Fruit fly (Drosophila melanogaster): ENCODE data around the gene Trs33.
A peak's percentile ranks its signal among the peaks of the same experiment; 100 is the strongest.

Gene Trs33

dm6 chr3R:15371833-15372232 lies 21.0 kb upstream of the Trs33 start, which contains the start of the genes Ccm3 and CG6136 (continued):
- TF ChIP-seq CG12391 (tag; optimal IDR thresholded peaks at IDR 0.05) (peak; percentile 16), Stat92E (GFP tag; optimal IDR thresholded peaks at IDR 0.05) (no peak), sr (GFP tag; IDR thresholded peaks at IDR 0.05) (no peak), CG9215 (GFP tag; IDR thresholded peaks at IDR 0.05) (no peak), en (GFP tag; optimal IDR thresholded peaks at IDR 0.05) (no peak), CG11723 (GFP tag; optimal IDR thresholded peaks at IDR 0.05) (no peak), CG15514 (GFP tag; optimal IDR thresholded peaks at IDR 0.05) (peak; percentile 79), sisA (GFP tag; IDR thresholded peaks at IDR 0.05) (0 out of 2 replicates have a peak, but pooled peaks have one; percentile 12), CG6765 (GFP tag; optimal IDR thresholded peaks at IDR 0.05) (peak; percentile 52), unpg (GFP tag; optimal IDR thresholded peaks at IDR 0.05) (peak; percentile 36), br (optimal IDR thresholded peaks at IDR 0.05) (no peak), CG1024 (GFP tag; IDR thresholded peaks at IDR 0.05) (no peak), vvl (GFP tag; IDR thresholded peaks at IDR 0.05) (peak; percentile 91), CHES-1-like (GFP tag; optimal IDR thresholded peaks at IDR 0.05) (peak; percentile 81), vfl (GFP tag; optimal IDR thresholded peaks at IDR 0.05) (peak; percentile 36), Mad (GFP tag; optimal IDR thresholded peaks at IDR 0.05) (no peak), otp (GFP tag; IDR thresholded peaks at IDR 0.05) (no peak), gsb (GFP tag; IDR thresholded peaks at IDR 0.05) (0 out of 2 replicates have a peak, but pooled peaks have one; percentile 30), bsh (GFP tag; optimal IDR thresholded peaks at IDR 0.05) (no peak), odd (GFP tag; optimal IDR thresholded peaks at IDR 0.05) (peak; percentile 13), stc (GFP tag; IDR thresholded peaks at IDR 0.05) (no peak), CG8944 (GFP tag; optimal IDR thresholded peaks at IDR 0.05) (no peak), CG16813 (GFP tag; IDR thresholded peaks at IDR 0.05; ENCODE audit: partially characterized antibody) (peak; percentile 88), mld (GFP tag; IDR thresholded peaks at IDR 0.05; ENCODE audit: partially characterized antibody) (peak; percentile 87), CG5953 (GFP tag; IDR thresholded peaks at IDR 0.05) (no peak), slp2 (GFP tag; optimal IDR thresholded peaks at IDR 0.05) (no peak), hth (optimal IDR thresholded peaks at IDR 0.05) (no peak), slou (GFP tag; optimal IDR thresholded peaks at IDR 0.05) (no peak), CG32532 (GFP tag; IDR thresholded peaks at IDR 0.05) (peak; percentile 62), gfzf (GFP tag; optimal IDR thresholded peaks at IDR 0.05) (no peak), CG8765 (GFP tag; IDR thresholded peaks at IDR 0.05) (no peak), sob (GFP tag; IDR thresholded peaks at IDR 0.05) (peak; percentile 84), Dip3 (GFP tag; optimal IDR thresholded peaks at IDR 0.05) (peak; percentile 36), CG7271 (tag; optimal IDR thresholded peaks at IDR 0.05) (peak; percentile 6), CG1832 (GFP tag; optimal IDR thresholded peaks at IDR 0.05) (no peak), row (GFP tag; IDR thresholded peaks at IDR 0.05) (peak; percentile 17; the same call in 1 of the 3 replicates), C15 (GFP tag; IDR thresholded peaks at IDR 0.05) (no peak), Rfx (GFP tag; IDR thresholded peaks at IDR 0.05) (peak; percentile 86), Gug (GFP tag; IDR thresholded peaks at IDR 0.05) (no peak), CG17829 (tag; optimal IDR thresholded peaks at IDR 0.05) (peak; percentile 34), lola (GFP tag; optimal IDR thresholded peaks at IDR 0.05) (no peak), CG15073 (GFP tag; optimal IDR thresholded peaks at IDR 0.05) (no peak), MTF-1 (GFP tag; optimal IDR thresholded peaks at IDR 0.05; ENCODE audit: borderline replicate concordance) (peak; percentile 14), CG3847 (GFP tag; IDR thresholded peaks at IDR 0.05) (peak; percentile 65), Myb (GFP tag; optimal IDR thresholded peaks at IDR 0.05) (peak; percentile 64), CG6791 (GFP tag; IDR thresholded peaks at IDR 0.05; ENCODE audit: partially characterized antibody) (peak; percentile 93), twi (tag; optimal IDR thresholded peaks at IDR 0.05) (no peak), jumu (GFP tag; optimal IDR thresholded peaks at IDR 0.05) (peak; percentile 2), pb (GFP tag; optimal IDR thresholded peaks at IDR 0.05) (peak; percentile 23), ATbp (GFP tag; optimal IDR thresholded peaks at IDR 0.05) (no peak), CG9817 (tag; optimal IDR thresholded peaks at IDR 0.05) (no peak), Drgx (GFP tag; IDR thresholded peaks at IDR 0.05) (0 out of 2 replicates have a peak, but pooled peaks have one; percentile 20)

Measured in whole organism, embryonic.